Fruit fly (Drosophila melanogaster) whole organism, embryonic: ENCODE results near the gene CG31832.
A peak's percentile ranks its signal among the peaks of the same experiment; 100 is the strongest.

ENCODE experiments used
- CG10147 ChIP-seq: fragments of 200-800 bp; sonication (Bioruptor generic); optimal IDR thresholded peaks from 2 replicates; lab custom pipeline; 2019; ENCODE audit warnings: missing biosample characterization, mild to moderate bottlenecking, missing genetic modification characterization, moderate library complexity
- CG11695 ChIP-seq: fragments of 200-800 bp; sonication (Bioruptor generic); IDR thresholded peaks from 3 replicates; pipeline ENCODE4 v1.3.6; 2022; ENCODE audit warnings: missing biosample characterization, missing genetic modification characterization
- CG12391 ChIP-seq: fragments of 200-800 bp; sonication (Bioruptor generic); optimal IDR thresholded peaks from 3 replicates; lab custom pipeline; 2018; ENCODE audit warnings: missing biosample characterization, mild to moderate bottlenecking, missing genetic modification characterization, moderate library complexity
- CG12659 ChIP-seq: fragments of 200-800 bp; sonication (Bioruptor generic); optimal IDR thresholded peaks from 3 replicates; lab custom pipeline; 2017; ENCODE audit warnings: mild to moderate bottlenecking, missing biosample characterization, missing genetic modification reagents, missing genetic modification characterization
- CG13424 ChIP-seq: fragments of 200-800 bp; sonication (Bioruptor generic); optimal IDR thresholded peaks from 2 replicates; lab custom pipeline; 2019; ENCODE audit warnings: missing biosample characterization, mild to moderate bottlenecking, missing genetic modification characterization, moderate library complexity
- CG14860 ChIP-seq: fragments of 200-800 bp; sonication (Bioruptor generic); IDR thresholded peaks from 3 replicates; pipeline ENCODE4 v1.3.6; 2022; ENCODE audit warnings: missing biosample characterization, missing genetic modification characterization; ENCODE audit not compliant: partially characterized antibody
- CG15601 ChIP-seq: fragments of 200-800 bp; sonication (Bioruptor generic); optimal IDR thresholded peaks from 3 replicates; lab custom pipeline; 2019; ENCODE audit warnings: missing biosample characterization, mild to moderate bottlenecking, missing genetic modification characterization, moderate library complexity
- CG16815 ChIP-seq: fragments of 200-800 bp; sonication (Bioruptor generic); optimal IDR thresholded peaks from 3 replicates; lab custom pipeline; 2017; ENCODE audit warnings: missing biosample characterization, mild to moderate bottlenecking, missing genetic modification characterization
- CG30403 ChIP-seq: fragments of 200-800 bp; sonication (Bioruptor generic); optimal IDR thresholded peaks from 3 replicates; lab custom pipeline; 2016; ENCODE audit warnings: missing biosample characterization, missing genetic modification characterization
- CG3065 ChIP-seq: fragments of 200-800 bp; sonication (Bioruptor generic); optimal IDR thresholded peaks from 2 replicates; lab custom pipeline; 2016; ENCODE audit warnings: missing biosample characterization, missing genetic modification characterization
- CG31224 ChIP-seq: fragments of 200-800 bp; sonication (Bioruptor generic); IDR thresholded peaks from 2 replicates; pipeline ENCODE4 v1.3.6; 2022; ENCODE audit warnings: missing biosample characterization, missing genetic modification characterization
- CG32767 ChIP-seq: fragments of 200-800 bp; sonication (Bioruptor generic); IDR thresholded peaks from 2 replicates; pipeline ENCODE4 v1.3.6; 2022; ENCODE audit warnings: missing biosample characterization, missing genetic modification characterization
- CG32772 ChIP-seq: fragments of 200-800 bp; sonication (Bioruptor generic); IDR thresholded peaks from 2 replicates; pipeline ENCODE4 v1.3.6; 2022; ENCODE audit warnings: missing biosample characterization, missing genetic modification characterization
- CG3847 ChIP-seq: fragments of 200-800 bp; sonication (Bioruptor generic); IDR thresholded peaks from 2 replicates; pipeline ENCODE4 v1.3.6; 2022; ENCODE audit warnings: missing biosample characterization, missing genetic modification characterization
- CG3995 ChIP-seq: fragments of 200-800 bp; sonication (Bioruptor generic); optimal IDR thresholded peaks from 3 replicates; lab custom pipeline; 2016; ENCODE audit warnings: missing biosample characterization, missing genetic modification characterization
- CG4707 ChIP-seq: fragments of 200-800 bp; sonication (Bioruptor generic); optimal IDR thresholded peaks from 2 replicates; lab custom pipeline; 2018; ENCODE audit warnings: missing biosample characterization, mild to moderate bottlenecking, missing genetic modification characterization, moderate library complexity
- CG4820 ChIP-seq: fragments of 200-800 bp; sonication (Bioruptor generic); optimal IDR thresholded peaks from 3 replicates; lab custom pipeline; 2016; ENCODE audit warnings: missing biosample characterization, missing genetic modification characterization
- CG6791 ChIP-seq: fragments of 200-800 bp; sonication (Bioruptor generic); IDR thresholded peaks from 3 replicates; pipeline ENCODE4 v1.3.6; 2022; ENCODE audit warnings: missing biosample characterization, missing genetic modification characterization; ENCODE audit not compliant: partially characterized antibody
- CG7372 ChIP-seq: fragments of 200-800 bp; sonication (Bioruptor generic); IDR thresholded peaks from 2 replicates; pipeline ENCODE4 v1.3.6; 2022; ENCODE audit warnings: missing biosample characterization, missing genetic modification characterization
- CG8388 ChIP-seq: fragments of 200-800 bp; sonication (Bioruptor generic); optimal IDR thresholded peaks from 2 replicates; lab custom pipeline; 2019; ENCODE audit warnings: missing biosample characterization, mild to moderate bottlenecking, missing genetic modification characterization, moderate library complexity
- CG9437 ChIP-seq: fragments of 200-800 bp; sonication (Bioruptor generic); optimal IDR thresholded peaks from 2 replicates; lab custom pipeline; 2018; ENCODE audit warnings: missing biosample characterization, mild to moderate bottlenecking, missing genetic modification characterization
- CG9609 ChIP-seq: fragments of 200-800 bp; sonication (Bioruptor generic); optimal IDR thresholded peaks from 3 replicates; lab custom pipeline; 2016; ENCODE audit warnings: missing biosample characterization, missing genetic modification characterization
- CTCF ChIP-seq: fragments of 200-800 bp; sonication (Bioruptor generic); optimal IDR thresholded peaks from 2 replicates; lab custom pipeline; 2017; ENCODE audit warnings: missing biosample characterization, mild to moderate bottlenecking, missing genetic modification characterization, moderate library complexity
- Drgx ChIP-seq: fragments of 200-800 bp; sonication (Bioruptor generic); IDR thresholded peaks from 2 replicates; pipeline ENCODE4 v1.3.6; 2022; ENCODE audit warnings: missing biosample characterization, missing genetic modification characterization
- Ets97D ChIP-seq: fragments of 200-800 bp; sonication (Bioruptor generic); optimal IDR thresholded peaks from 3 replicates; lab custom pipeline; 2016; ENCODE audit warnings: missing biosample characterization, missing genetic modification characterization
- Gug ChIP-seq: fragments of 200-800 bp; sonication (Bioruptor generic); IDR thresholded peaks from 4 replicates; pipeline ENCODE4 v1.3.6; 2022; ENCODE audit warnings: missing biosample characterization, missing genetic modification characterization
- Lhr ChIP-seq: fragments of 200-800 bp; sonication (Bioruptor generic); optimal IDR thresholded peaks from 3 replicates; lab custom pipeline; 2017; ENCODE audit warnings: mild to moderate bottlenecking, missing biosample characterization, missing genetic modification reagents, missing genetic modification characterization
- Nf-YA ChIP-seq: fragments of 200-800 bp; sonication (Bioruptor generic); IDR thresholded peaks from 2 replicates; pipeline ENCODE4 v1.3.6; 2022; ENCODE audit warnings: missing biosample characterization, missing genetic modification characterization
- Side ChIP-seq: fragments of 200-800 bp; sonication (Bioruptor generic); optimal IDR thresholded peaks from 2 replicates; lab custom pipeline; 2016; ENCODE audit warnings: missing biosample characterization, missing genetic modification characterization
- Sox100B ChIP-seq: fragments of 200-800 bp; sonication (Bioruptor generic); optimal IDR thresholded peaks from 3 replicates; lab custom pipeline; 2018; ENCODE audit warnings: missing biosample characterization, mild to moderate bottlenecking, missing genetic modification characterization
- Xrp1 ChIP-seq: fragments of 200-800 bp; sonication (Bioruptor generic); IDR thresholded peaks from 2 replicates; pipeline ENCODE4 v1.3.6; 2022; ENCODE audit warnings: missing biosample characterization, missing genetic modification characterization
- az2 ChIP-seq: fragments of 200-800 bp; sonication (Bioruptor generic); optimal IDR thresholded peaks from 3 replicates; lab custom pipeline; 2016; ENCODE audit warnings: missing biosample characterization, missing genetic modification characterization
- da ChIP-seq: fragments of 200-800 bp; sonication (Bioruptor generic); optimal IDR thresholded peaks from 2 replicates; lab custom pipeline; 2016; ENCODE audit warnings: missing biosample characterization, missing genetic modification characterization
- dmrt99B ChIP-seq: fragments of 200-800 bp; sonication (Bioruptor generic); optimal IDR thresholded peaks from 2 replicates; lab custom pipeline; 2018; ENCODE audit warnings: missing biosample characterization, mild to moderate bottlenecking, missing genetic modification characterization, moderate library complexity
- dysf ChIP-seq: fragments of 200-800 bp; sonication (Bioruptor generic); IDR thresholded peaks from 3 replicates; pipeline ENCODE4 v1.3.6; 2022; ENCODE audit warnings: missing biosample characterization, missing genetic modification characterization
- eve ChIP-seq, 2 experiments: fragments of >200 bp; optimal IDR thresholded peaks; 2 replicates each; lab custom pipeline; 2017; ENCODE audit warnings: missing biosample characterization in 2 of 2, missing genetic modification characterization in 2 of 2
- fd96Cb ChIP-seq: fragments of 200-800 bp; sonication (Bioruptor generic); optimal IDR thresholded peaks from 2 replicates; lab custom pipeline; 2018; ENCODE audit warnings: missing biosample characterization, mild to moderate bottlenecking, missing genetic modification characterization, moderate library complexity
- gem ChIP-seq: fragments of 200-800 bp; sonication (Bioruptor generic); optimal IDR thresholded peaks from 2 replicates; lab custom pipeline; 2019; ENCODE audit warnings: missing biosample characterization, mild to moderate bottlenecking, missing genetic modification characterization, moderate library complexity
- grau ChIP-seq: fragments of 200-800 bp; optimal IDR thresholded peaks from 3 replicates; lab custom pipeline; 2019; ENCODE audit warnings: missing biosample characterization, mild to moderate bottlenecking, missing genetic modification characterization, moderate library complexity
- lbe ChIP-seq: fragments of 200-800 bp; sonication (Bioruptor generic); optimal IDR thresholded peaks from 2 replicates; lab custom pipeline; 2016; ENCODE audit warnings: missing biosample characterization, mild to moderate bottlenecking, missing genetic modification characterization
- lola ChIP-seq, 3 experiments: fragments of >200 bp in 2 of 3; fragments of 200-800 bp in 1 of 3; sonication (Bioruptor generic) in 1 of 3; optimal IDR thresholded peaks; 2 replicates each; lab custom pipeline; 2017 to 2019; ENCODE audit warnings: missing biosample characterization in 3 of 3, missing genetic modification characterization in 3 of 3, mild to moderate bottlenecking in 1 of 3, moderate library complexity in 1 of 3
- phol ChIP-seq: fragments of 200-800 bp; sonication (Bioruptor generic); optimal IDR thresholded peaks from 3 replicates; lab custom pipeline; 2018; ENCODE audit warnings: missing biosample characterization, mild to moderate bottlenecking, missing genetic modification characterization, moderate library complexity
- row ChIP-seq: fragments of 200-800 bp; sonication (Bioruptor generic); IDR thresholded peaks from 3 replicates; pipeline ENCODE4 v1.3.6; 2022; ENCODE audit warnings: missing biosample characterization, missing genetic modification characterization
- scrt ChIP-seq: fragments of 200-800 bp; sonication (Bioruptor generic); optimal IDR thresholded peaks from 2 replicates; lab custom pipeline; 2018; ENCODE audit warnings: missing biosample characterization, mild to moderate bottlenecking, missing genetic modification characterization, moderate library complexity
- sens ChIP-seq: fragments of 200-800 bp; sonication (Bioruptor generic); peaks from one replicate; lab custom pipeline; 2016; ENCODE audit warnings: missing biosample characterization, missing genetic modification characterization
- seq ChIP-seq: fragments of 200-800 bp; sonication (Bioruptor generic); IDR thresholded peaks from 2 replicates; pipeline ENCODE4 v1.3.6; 2022; ENCODE audit warnings: missing biosample characterization, missing genetic modification characterization
- sima ChIP-seq: fragments of 200-800 bp; sonication (Bioruptor generic); optimal IDR thresholded peaks from 2 replicates; lab custom pipeline; 2016; ENCODE audit warnings: missing biosample characterization, missing genetic modification characterization
- sna ChIP-seq: fragments of 200-800 bp; sonication (Bioruptor generic); IDR thresholded peaks from 2 replicates; pipeline ENCODE4 v1.3.6; 2022; ENCODE audit warnings: missing biosample characterization, missing genetic modification characterization; ENCODE audit not compliant: partially characterized antibody
- tio ChIP-seq: fragments of 200-800 bp; sonication (Bioruptor generic); optimal IDR thresholded peaks from 2 replicates; lab custom pipeline; 2017; ENCODE audit warnings: missing biosample characterization, missing genetic modification characterization, inconsistent platforms
- trem ChIP-seq: fragments of 200-800 bp; optimal IDR thresholded peaks from 3 replicates; lab custom pipeline; 2019; ENCODE audit warnings: missing biosample characterization, mild to moderate bottlenecking, missing genetic modification characterization, moderate library complexity

Gene CG31832

DNA sequence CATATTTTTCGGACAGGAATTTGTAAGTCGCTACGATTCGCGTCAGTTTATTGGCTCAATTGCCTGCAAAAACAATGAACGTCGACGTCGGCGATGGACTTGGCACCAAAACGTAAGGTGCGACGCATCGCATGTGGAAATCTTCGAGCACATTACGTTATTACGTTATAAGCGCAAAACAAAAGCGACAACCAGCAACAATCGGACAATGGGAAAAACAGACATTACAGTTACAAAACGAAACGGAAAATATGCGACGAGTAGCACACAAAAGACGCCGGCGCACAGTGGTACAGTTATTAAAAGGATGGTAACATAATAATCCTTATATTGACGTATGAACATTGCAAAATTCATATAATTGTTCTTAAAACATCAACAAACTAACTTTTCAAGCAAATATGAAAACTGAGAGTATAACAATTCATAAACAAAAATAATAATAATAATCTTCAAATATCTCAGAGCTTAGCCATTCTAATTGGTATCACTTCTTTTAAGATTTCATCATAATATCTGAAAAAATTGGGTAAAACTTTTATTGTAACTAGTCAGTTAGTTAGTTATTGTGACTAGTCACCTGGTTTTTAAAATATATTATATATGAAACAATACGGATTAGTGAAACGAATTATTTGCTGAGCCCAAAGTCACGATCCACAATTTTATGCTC lies 36.6 kb downstream of the CG31832 start (continued):
- TF ChIP-seq seq (GFP tag; lab: Robert Waterston, UW): no peak
- TF ChIP-seq CG3847 (GFP tag; lab: Robert Waterston, UW): no peak
- TF ChIP-seq Side: no peak
- TF ChIP-seq CG6791: no peak
- TF ChIP-seq CG12391: peak; percentile 36
- TF ChIP-seq CG12659 (GFP tag; lab: Kevin White, UChicago): no peak
- TF ChIP-seq phol: peak; percentile 40
- peak in 1 of 3 experiments; percentile 8 for TF ChIP-seq lola (GFP tag; optimal IDR thresholded peaks at IDR 0.05; lab: Kevin White, UChicago)
- no peak for TF ChIP-seq CG4820
- TF ChIP-seq grau (tag; lab: Kevin White, UChicago): peak; percentile 32
- no peak for TF ChIP-seq sna (GFP tag; lab: Robert Waterston, UW)
- no peak for TF ChIP-seq sima (GFP tag; lab: Kevin White, UChicago)
- TF ChIP-seq tio (GFP tag; lab: Kevin White, UChicago): peak; percentile 63
- no peak for TF ChIP-seq CG31224 (GFP tag; lab: Robert Waterston, UW)
- no peak for TF ChIP-seq CG7372 (GFP tag; lab: Robert Waterston, UW)
- no peak for TF ChIP-seq CG32772 (GFP tag; lab: Robert Waterston, UW)
- peak; percentile 10; the same call in 1 of the 2 replicates for TF ChIP-seq Xrp1 (GFP tag; lab: Robert Waterston, UW)
- TF ChIP-seq scrt (GFP tag; lab: Kevin White, UChicago): no peak
- no peak for TF ChIP-seq CG32767 (GFP tag; lab: Robert Waterston, UW)
- no peak for TF ChIP-seq lbe (GFP tag; lab: Kevin White, UChicago)
- TF ChIP-seq az2: peak; percentile 46
- no peak for TF ChIP-seq da
- 0 out of 3 replicates have a peak, but pooled peaks have one; percentile 8 for TF ChIP-seq dysf (GFP tag; lab: Robert Waterston, UW)
- peak; percentile 23 for TF ChIP-seq CG13424 (tag; lab: Kevin White, UChicago)
- peak; percentile 69 for TF ChIP-seq gem
- TF ChIP-seq Drgx: peak; percentile 38; the same call in 1 of the 2 replicates
- peak; percentile 9 for TF ChIP-seq CG10147 (GFP tag; lab: Kevin White, UChicago)
- TF ChIP-seq Nf-YA: no peak
- TF ChIP-seq CTCF: peak; percentile 58
- no peak for TF ChIP-seq CG3995 (GFP tag; lab: Kevin White, UChicago)
- peak; percentile 35 for TF ChIP-seq dmrt99B (tag; lab: Kevin White, UChicago)
- TF ChIP-seq row: 0 out of 3 replicates have a peak, but pooled peaks have one; percentile 31
- TF ChIP-seq CG16815 (GFP tag; lab: Kevin White, UChicago): peak; percentile 20
- peak in 1 of 2 experiments; percentile 42 for TF ChIP-seq eve (GFP tag; optimal IDR thresholded peaks at IDR 0.05; lab: Kevin White, UChicago)
- TF ChIP-seq CG8388: peak; percentile 8
- TF ChIP-seq CG4707 (GFP tag; lab: Kevin White, UChicago): no peak
- TF ChIP-seq CG11695 (GFP tag; lab: Robert Waterston, UW): 0 out of 3 replicates have a peak, but pooled peaks have one; percentile 15
- TF ChIP-seq CG15601: no peak
- peak; percentile 28 for TF ChIP-seq CG30403 (GFP tag; lab: Kevin White, UChicago)
- TF ChIP-seq sens (GFP tag; lab: Kevin White, UChicago): peak; percentile 69
- TF ChIP-seq fd96Cb (tag; lab: Kevin White, UChicago): peak; percentile 8
- no peak for TF ChIP-seq trem (tag; lab: Kevin White, UChicago)
- no peak for TF ChIP-seq CG14860 (GFP tag; lab: Robert Waterston, UW)
- TF ChIP-seq CG9609 (GFP tag; lab: Kevin White, UChicago): no peak
- TF ChIP-seq CG3065: no peak
- no peak for TF ChIP-seq Lhr (GFP tag; lab: Kevin White, UChicago)
- peak; percentile 94 for TF ChIP-seq CG9437 (GFP tag; lab: Kevin White, UChicago)
- peak; percentile 27 for TF ChIP-seq Sox100B
- TF ChIP-seq Ets97D: no peak
- no peak for TF ChIP-seq Gug (GFP tag; lab: Robert Waterston, UW)
